Fruit fly (Drosophila melanogaster): Measurements from ENCODE around the gene CG5001.

Gene CG5001

DNA sequence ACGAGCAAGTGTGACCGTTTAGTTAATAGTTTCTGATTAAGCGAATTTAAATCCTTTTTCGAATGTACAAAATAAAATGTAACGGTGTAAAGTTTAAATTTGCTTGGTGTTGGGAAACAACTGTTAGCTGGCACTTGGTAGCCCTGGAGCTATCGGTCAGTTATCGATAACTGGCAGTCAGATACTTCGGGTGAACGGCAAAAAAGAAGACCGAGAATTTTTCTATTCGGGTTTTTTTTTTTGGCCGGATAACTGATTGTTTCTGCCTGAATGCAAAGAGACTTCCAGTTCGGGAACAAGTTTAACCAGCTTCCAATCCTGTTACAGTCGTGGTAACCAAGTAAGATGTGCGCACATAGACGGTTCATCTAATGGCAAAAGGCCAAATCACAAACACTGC, 8.0 kb upstream of the CG5001 start, which contains the start of gene CG4896 (continued):
- TF ChIP-seq croc (GFP tag; conservative IDR thresholded peaks at IDR 0.05) (no peak), H15 (GFP tag; IDR thresholded peaks at IDR 0.05) (no peak), C15 (GFP tag; IDR thresholded peaks at IDR 0.05) (no peak), Ada2b (GFP tag; IDR thresholded peaks at IDR 0.05) (no peak), CG10267 (tag; optimal IDR thresholded peaks at IDR 0.05) (peak; percentile 93), CoRest (tag; optimal IDR thresholded peaks at IDR 0.05) (peak; percentile 29), nau (GFP tag; optimal IDR thresholded peaks at IDR 0.05) (no peak), pum (GFP tag; optimal IDR thresholded peaks at IDR 0.05) (no peak), zen2 (GFP tag; IDR thresholded peaks at IDR 0.05; ENCODE audit: partially characterized antibody) (peak; percentile 29; the same call in 1 of the 3 replicates), CG17385 (GFP tag; optimal IDR thresholded peaks at IDR 0.05) (no peak), gcm (GFP tag; optimal IDR thresholded peaks at IDR 0.05) (no peak), pb (GFP tag; optimal IDR thresholded peaks at IDR 0.05) (no peak), Hr78 (GFP tag; optimal IDR thresholded peaks at IDR 0.05) (no peak), Sry-δ (GFP tag; optimal IDR thresholded peaks at IDR 0.05) (peak; percentile 74), CG9437 (GFP tag; optimal IDR thresholded peaks at IDR 0.05) (no peak), salm (tag; optimal IDR thresholded peaks at IDR 0.05) (no peak), ac (GFP tag; optimal IDR thresholded peaks at IDR 0.05) (no peak), CG16779 (GFP tag; IDR thresholded peaks at IDR 0.05) (no peak), dati (GFP tag; IDR thresholded peaks at IDR 0.05) (no peak), CG15269 (tag; optimal IDR thresholded peaks at IDR 0.05) (no peak), CG2120 (GFP tag; optimal IDR thresholded peaks at IDR 0.05) (no peak), ewg (GFP tag; optimal IDR thresholded peaks at IDR 0.05) (no peak), CG15479 (GFP tag; optimal IDR thresholded peaks at IDR 0.05) (no peak), tx (GFP tag; optimal IDR thresholded peaks at IDR 0.05) (no peak), Doc3 (GFP tag; IDR thresholded peaks at IDR 0.05; ENCODE audit: partially characterized antibody) (peak; percentile 40; the same call in 1 of the 3 replicates), CG11695 (GFP tag; IDR thresholded peaks at IDR 0.05) (no peak), disco-r (GFP tag; optimal IDR thresholded peaks at IDR 0.05) (no peak), CG5245 (GFP tag; optimal IDR thresholded peaks at IDR 0.05) (no peak), CG6654 (GFP tag; optimal IDR thresholded peaks at IDR 0.05) (no peak), Atf3 (GFP tag; optimal IDR thresholded peaks at IDR 0.05) (no peak), lbe (GFP tag; optimal IDR thresholded peaks at IDR 0.05) (no peak), Hr3 (GFP tag; optimal IDR thresholded peaks at IDR 0.05) (no peak), oc (tag; optimal IDR thresholded peaks at IDR 0.05) (no peak), cg (GFP tag; optimal IDR thresholded peaks at IDR 0.05) (no peak), CG4820 (GFP tag; optimal IDR thresholded peaks at IDR 0.05) (no peak), Oli (tag; optimal IDR thresholded peaks at IDR 0.05) (no peak), az2 (GFP tag; optimal IDR thresholded peaks at IDR 0.05) (no peak), kay (GFP tag; optimal IDR thresholded peaks at IDR 0.05) (no peak), Hmx (GFP tag; optimal IDR thresholded peaks at IDR 0.05) (no peak), CG7839 (tag; optimal IDR thresholded peaks at IDR 0.05) (no peak), CG4328 (GFP tag; optimal IDR thresholded peaks at IDR 0.05) (no peak), gsb-n (tag; optimal IDR thresholded peaks at IDR 0.05) (no peak), Atf6 (GFP tag; IDR thresholded peaks at IDR 0.05) (no peak), CG1792 (GFP tag; optimal IDR thresholded peaks at IDR 0.05) (no peak), Dp (GFP tag; optimal IDR thresholded peaks at IDR 0.05) (peak; percentile 65), CG6683 (GFP tag; optimal IDR thresholded peaks at IDR 0.05) (no peak), CG17802 (tag; optimal IDR thresholded peaks at IDR 0.05) (no peak), aop (GFP tag; IDR thresholded peaks at IDR 0.05) (no peak), CG9817 (tag; optimal IDR thresholded peaks at IDR 0.05) (no peak), YL-1 (GFP tag; optimal IDR thresholded peaks at IDR 0.05) (peak; percentile 83), Ets65A (GFP tag) (no peak), D19A (tag; optimal IDR thresholded peaks at IDR 0.05) (no peak)

Measured in whole organism, embryonic.